Worm (Caenorhabditis elegans): ENCODE data around the gene Y105C5B.19.

Y105C5B.19 gene

ce11 chrIV:15983920-15984631, at the start of gene Y105C5B.19:
Gene Y105C5B.19 (minus strand): TSS chrIV:15983970.
- no peak for TF ChIP-seq unc-62 (GFP tag; optimal IDR thresholded peaks at IDR 0.05)

ce11 chrIV:16028475-16028874, 44.7 kb upstream of the Y105C5B.19 start:
- TF ChIP-seq unc-62 (GFP tag; optimal IDR thresholded peaks at IDR 0.05): no peak

ce11 chrIV:16026747-16027146, 43.0 kb upstream of the Y105C5B.19 start, which contains the start of gene jac-1:
Gene jac-1 (minus strand): TSS chrIV:16026847.
- TF ChIP-seq unc-62 (GFP tag; optimal IDR thresholded peaks at IDR 0.05): no peak

- no peak for TF ChIP-seq unc-62 (GFP tag; optimal IDR thresholded peaks at IDR 0.05)
These were observed 40.4 kb upstream of the Y105C5B.19 start for ce11 chrIV:16024165-16024564.

- no peak for TF ChIP-seq unc-62 (GFP tag; optimal IDR thresholded peaks at IDR 0.05)
These were observed 38.7 kb upstream of the Y105C5B.19 start for ce11 chrIV:16022438-16022837.

ce11 chrIV:16015729-16016128, 32.0 kb upstream of the Y105C5B.19 start:
- TF ChIP-seq unc-62 (GFP tag; optimal IDR thresholded peaks at IDR 0.05): no peak

- no peak for TF ChIP-seq unc-62 (GFP tag; optimal IDR thresholded peaks at IDR 0.05)
These were observed 22.5 kb upstream of the Y105C5B.19 start for ce11 chrIV:16006267-16006666.

ce11 chrIV:16005472-16005871, 21.7 kb upstream of the Y105C5B.19 start:
- no peak for TF ChIP-seq unc-62 (GFP tag; optimal IDR thresholded peaks at IDR 0.05)

- no peak for TF ChIP-seq unc-62 (GFP tag; optimal IDR thresholded peaks at IDR 0.05)
These were observed 17.3 kb upstream of the Y105C5B.19 start for ce11 chrIV:16001058-16001457.

ce11 chrIV:15999692-16000091, 15.9 kb upstream of the Y105C5B.19 start:
- TF ChIP-seq unc-62 (GFP tag; optimal IDR thresholded peaks at IDR 0.05): no peak

ce11 chrIV:15997906-15998305, 14.1 kb upstream of the Y105C5B.19 start:
- no peak for TF ChIP-seq unc-62 (GFP tag; optimal IDR thresholded peaks at IDR 0.05)

- TF ChIP-seq unc-62 (GFP tag; optimal IDR thresholded peaks at IDR 0.05): no peak
These were observed 10.7 kb upstream of the Y105C5B.19 start, which contains the start of gene Y105C5B.20 for ce11 chrIV:15994505-15994904. Gene Y105C5B.20 (minus strand): TSS chrIV:15994605.

- TF ChIP-seq unc-62 (GFP tag; optimal IDR thresholded peaks at IDR 0.05): no peak
These were observed 7.6 kb upstream of the Y105C5B.19 start for ce11 chrIV:15991416-15991815.

- no peak for TF ChIP-seq unc-62 (GFP tag; optimal IDR thresholded peaks at IDR 0.05)
These were observed 19.5 kb downstream of the Y105C5B.19 start, which contains the start of gene Y105C5B.18 for ce11 chrIV:15964307-15964706. Gene Y105C5B.18 (plus strand): TSS chrIV:15964607.

- no peak for TF ChIP-seq unc-62 (GFP tag; optimal IDR thresholded peaks at IDR 0.05)
These were observed 21.0 kb downstream of the Y105C5B.19 start, which contains the start of gene Y105C5B.17 for ce11 chrIV:15962801-15963200. Gene Y105C5B.17 (plus strand): TSS chrIV:15963101.

ce11 chrIV:15962219-15962762, 21.5 kb downstream of the Y105C5B.19 start, which contains the start of gene lgc-19:
Gene lgc-19 (minus strand): TSS chrIV:15962712.
- TF ChIP-seq unc-62 (GFP tag; optimal IDR thresholded peaks at IDR 0.05): no peak

- TF ChIP-seq unc-62 (GFP tag; optimal IDR thresholded peaks at IDR 0.05): no peak
These were observed 22.7 kb downstream of the Y105C5B.19 start for ce11 chrIV:15961069-15961468.
